Fruit fly (Drosophila melanogaster): Measurements from ENCODE around the gene cindr.

The cindr gene

DNA sequence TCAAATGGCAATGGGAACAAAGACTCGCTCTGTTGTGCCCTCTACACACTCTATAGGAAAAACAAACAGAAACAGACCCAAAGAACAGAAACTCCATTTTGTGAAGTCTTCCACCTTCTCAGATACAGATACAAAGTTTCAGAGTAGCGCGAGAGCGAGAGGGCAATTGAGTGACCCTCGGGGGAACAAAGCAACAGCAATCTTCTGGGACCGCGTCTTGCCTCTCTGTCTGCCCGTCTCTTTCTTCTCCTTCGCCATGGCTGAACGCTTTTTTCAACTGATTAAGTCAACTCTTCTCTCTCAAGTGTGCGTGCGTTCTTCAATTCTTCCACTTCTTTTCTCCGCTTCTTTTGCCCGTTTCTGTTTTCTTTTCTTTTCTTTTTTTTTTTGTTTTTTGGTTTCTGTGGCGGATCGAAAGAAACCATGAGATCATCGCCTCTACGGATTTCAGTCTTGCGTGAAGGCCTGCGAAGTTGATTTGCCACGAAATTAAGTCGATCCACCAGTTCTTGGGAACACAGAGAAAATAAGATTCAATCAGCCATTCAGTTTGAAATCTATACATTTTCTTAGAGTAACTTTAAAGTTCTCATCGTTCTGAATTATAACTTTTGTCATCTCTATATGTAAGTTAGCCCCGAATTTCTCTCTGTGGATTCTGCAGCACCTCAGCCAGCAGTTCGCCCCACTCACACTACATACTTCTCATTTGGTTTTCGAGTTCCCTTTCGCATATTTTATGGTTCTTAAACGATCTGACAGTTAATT is 35.5 kb upstream of the cindr start:
- TF ChIP-seq HLH106 (tag; optimal IDR thresholded peaks at IDR 0.05) (peak; percentile 33), CG9705 (GFP tag; optimal IDR thresholded peaks at IDR 0.05) (no peak), fru (GFP tag; optimal IDR thresholded peaks at IDR 0.05) (peak; percentile 3), rgr (GFP tag; optimal IDR thresholded peaks at IDR 0.05) (no peak), ey (GFP tag; optimal IDR thresholded peaks at IDR 0.05) (no peak), Jra (GFP tag; optimal IDR thresholded peaks at IDR 0.05) (no peak), dl (GFP tag; optimal IDR thresholded peaks at IDR 0.05; ENCODE audit: insufficient read depth in 1 of 2, partially characterized antibody in 2 of 2) (no peak), psq (GFP tag; optimal IDR thresholded peaks at IDR 0.05) (peak; percentile 57), h (GFP tag; optimal IDR thresholded peaks at IDR 0.05) (peak; percentile 17), dsf (GFP tag; optimal IDR thresholded peaks at IDR 0.05; ENCODE audit: borderline replicate concordance) (no peak), foxo (GFP tag; optimal IDR thresholded peaks at IDR 0.05) (peak in 1 of 2 experiments; percentile 16), Dif (GFP tag; optimal IDR thresholded peaks at IDR 0.05; ENCODE audit: partially characterized antibody) (no peak)

DNA sequence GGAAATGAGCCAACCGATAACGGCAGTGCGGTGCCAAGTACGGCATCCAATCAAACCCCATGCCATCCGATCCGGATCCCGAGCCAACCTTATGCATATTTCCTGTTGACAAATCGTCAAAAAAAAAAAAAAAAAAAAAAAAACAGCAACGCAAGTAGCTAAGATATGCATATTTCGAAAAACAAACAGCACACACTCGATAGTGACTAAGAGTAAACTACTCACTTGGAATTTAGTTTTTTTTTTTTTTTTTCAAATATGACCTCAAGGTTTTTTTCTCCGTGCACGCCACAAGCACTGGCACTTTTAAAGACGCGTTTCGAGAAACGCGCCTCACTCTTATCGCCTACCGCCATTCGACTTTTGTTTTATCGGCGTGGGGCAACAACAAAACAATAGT is 33.2 kb upstream of the cindr start:
- TF ChIP-seq dl (GFP tag; optimal IDR thresholded peaks at IDR 0.05; ENCODE audit: insufficient read depth in 1 of 2, partially characterized antibody in 2 of 2) (no peak), Myc (optimal IDR thresholded peaks at IDR 0.05) (no peak), rgr (GFP tag; optimal IDR thresholded peaks at IDR 0.05) (peak; percentile 5), Hr83 (GFP tag; optimal IDR thresholded peaks at IDR 0.05; ENCODE audit: poor library complexity, severe bottlenecking) (no peak)

DNA sequence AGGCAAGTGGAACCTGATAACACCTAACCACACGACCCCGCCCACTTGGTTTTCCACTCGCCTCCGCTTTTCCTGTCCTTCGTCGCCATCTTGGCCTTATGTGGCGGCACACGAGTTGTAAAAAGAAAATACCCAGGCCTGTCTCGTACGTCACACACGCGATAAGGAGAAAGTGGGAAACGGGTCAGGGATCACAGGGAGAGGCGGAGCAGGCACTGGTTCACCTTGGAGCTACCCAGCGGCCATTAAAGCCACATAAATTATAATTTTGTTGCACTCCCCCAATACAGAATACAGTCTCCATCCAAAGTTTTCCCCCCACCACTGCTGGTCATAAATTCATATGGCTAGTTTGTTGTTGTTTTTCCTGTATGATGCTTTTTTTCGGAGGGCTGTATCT is 32.5 kb upstream of the cindr start:
- TF ChIP-seq Hnf4 (GFP tag; optimal IDR thresholded peaks at IDR 0.05) (no peak), psq (GFP tag; optimal IDR thresholded peaks at IDR 0.05) (no peak), N (GFP tag; optimal IDR thresholded peaks at IDR 0.05) (no peak), fru (GFP tag; optimal IDR thresholded peaks at IDR 0.05) (no peak), OdsH (GFP tag; optimal IDR thresholded peaks at IDR 0.05) (no peak), CG32264 (GFP tag; optimal IDR thresholded peaks at IDR 0.05) (no peak), usp (GFP tag; optimal IDR thresholded peaks at IDR 0.05) (no peak), dl (GFP tag; optimal IDR thresholded peaks at IDR 0.05; ENCODE audit: insufficient read depth in 1 of 2, partially characterized antibody in 2 of 2) (no peak), tai (GFP tag; optimal IDR thresholded peaks at IDR 0.05) (no peak), sv (GFP tag; optimal IDR thresholded peaks at IDR 0.05) (no peak), CG9705 (GFP tag; optimal IDR thresholded peaks at IDR 0.05) (no peak), woc (GFP tag; optimal IDR thresholded peaks at IDR 0.05) (no peak), Rel (GFP tag; optimal IDR thresholded peaks at IDR 0.05) (no peak), Rel (tag; optimal IDR thresholded peaks at IDR 0.05) (no peak), HLH106 (tag; optimal IDR thresholded peaks at IDR 0.05) (no peak), h (GFP tag; optimal IDR thresholded peaks at IDR 0.05) (no peak), Vsx2 (GFP tag; optimal IDR thresholded peaks at IDR 0.05; ENCODE audit: partially characterized antibody) (no peak), Sp1 (GFP tag; optimal IDR thresholded peaks at IDR 0.05) (no peak), Mio (GFP tag; optimal IDR thresholded peaks at IDR 0.05) (no peak), pan (optimal IDR thresholded peaks at IDR 0.05) (no peak), Dfd (GFP tag; optimal IDR thresholded peaks at IDR 0.05) (no peak)

DNA sequence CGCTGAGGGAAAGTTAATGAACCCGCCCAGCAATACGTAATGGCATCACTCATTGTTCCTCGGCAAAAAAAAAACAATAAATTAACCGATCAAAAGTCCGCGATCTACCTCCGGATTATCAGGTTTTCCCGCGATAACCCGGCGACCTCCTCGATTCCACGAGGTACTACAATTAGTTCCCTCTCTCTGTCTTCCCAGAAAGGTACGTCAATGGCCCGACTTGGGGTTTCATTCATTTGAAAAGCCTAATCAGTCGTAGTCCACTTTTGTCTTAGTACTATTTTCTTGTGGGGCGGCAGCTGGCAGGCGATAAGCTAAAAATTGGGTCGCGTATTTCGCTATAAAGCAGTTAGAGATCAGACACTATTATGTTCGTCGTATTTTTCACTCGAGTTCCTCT is 29.2 kb upstream of the cindr start:
- no peak for TF ChIP-seq GATAd (GFP tag; optimal IDR thresholded peaks at IDR 0.05)
- no peak for TF ChIP-seq ey (GFP tag; optimal IDR thresholded peaks at IDR 0.05)
- no peak for TF ChIP-seq Rel (GFP tag; optimal IDR thresholded peaks at IDR 0.05)
- TF ChIP-seq Rel (tag; optimal IDR thresholded peaks at IDR 0.05), result peak; percentile 24

dm6 chr3R:30780451-30780850 is 28.0 kb upstream of the cindr start:
- TF ChIP-seq brk (GFP tag; optimal IDR thresholded peaks at IDR 0.05), result no peak
- no peak for TF ChIP-seq br (GFP tag; optimal IDR thresholded peaks at IDR 0.05)

Data from whole organism, wandering third instar larva.